Fruit fly (Drosophila melanogaster) whole organism, embryonic: ENCODE measurements around the gene CG13012.

Source experiments
- CG10274 ChIP-seq: fragments of 200-800 bp; sonication (Bioruptor generic); optimal IDR thresholded peaks from 3 replicates; lab custom pipeline; 2017; ENCODE audit warnings: missing biosample characterization, mild to moderate bottlenecking, missing genetic modification characterization
- CG10462 ChIP-seq: fragments of 200-800 bp; sonication (Bioruptor generic); optimal IDR thresholded peaks from 2 replicates; lab custom pipeline; 2016; ENCODE audit warnings: missing biosample characterization, missing genetic modification characterization
- CG10979 ChIP-seq: fragments of 200-800 bp; sonication (Bioruptor generic); optimal IDR thresholded peaks from 2 replicates; lab custom pipeline; 2018; ENCODE audit warnings: missing biosample characterization, mild to moderate bottlenecking, missing genetic modification characterization, moderate library complexity
- CG11093 ChIP-seq: fragments of 200-800 bp; sonication (Bioruptor generic); IDR thresholded peaks from 3 replicates; pipeline ENCODE4 v1.3.6; 2022; ENCODE audit warnings: missing biosample characterization, missing genetic modification characterization
- CG13624 ChIP-seq: fragments of 200-800 bp; sonication (Bioruptor generic); optimal IDR thresholded peaks from 2 replicates; lab custom pipeline; 2016; ENCODE audit warnings: missing biosample characterization, missing genetic modification characterization
- CG14965 ChIP-seq: fragments of 200-800 bp; sonication (Bioruptor generic); optimal IDR thresholded peaks from 2 replicates; lab custom pipeline; 2016; ENCODE audit warnings: missing biosample characterization, missing genetic modification characterization, borderline replicate concordance
- CG15073 ChIP-seq: fragments of 200-800 bp; sonication (Bioruptor generic); optimal IDR thresholded peaks from 2 replicates; lab custom pipeline; 2016; ENCODE audit warnings: missing biosample characterization, missing genetic modification characterization
- CG17361 ChIP-seq: fragments of 200-800 bp; sonication (Bioruptor generic); IDR thresholded peaks from 3 replicates; pipeline ENCODE4 v1.3.6; 2022; ENCODE audit warnings: missing biosample characterization, missing genetic modification characterization
- CG17802 ChIP-seq: fragments of 200-800 bp; sonication (Bioruptor generic); optimal IDR thresholded peaks from 2 replicates; lab custom pipeline; 2018; ENCODE audit warnings: missing biosample characterization, mild to moderate bottlenecking, missing genetic modification characterization, moderate library complexity
- CG17829 ChIP-seq: fragments of 200-800 bp; optimal IDR thresholded peaks from 2 replicates; lab custom pipeline; 2019; ENCODE audit warnings: missing biosample characterization, mild to moderate bottlenecking, missing genetic modification characterization, moderate library complexity
- CG1832 ChIP-seq: fragments of 200-800 bp; sonication (Bioruptor generic); optimal IDR thresholded peaks from 2 replicates; lab custom pipeline; 2017; ENCODE audit warnings: missing biosample characterization, mild to moderate bottlenecking, missing genetic modification characterization, inconsistent platforms
- CG18476 ChIP-seq: fragments of 200-800 bp; sonication (Bioruptor generic); optimal IDR thresholded peaks from 2 replicates; lab custom pipeline; 2016; ENCODE audit warnings: missing biosample characterization, mild to moderate bottlenecking, missing genetic modification characterization
- CG18764 ChIP-seq: fragments of 200-800 bp; sonication (Bioruptor generic); optimal IDR thresholded peaks from 3 replicates; lab custom pipeline; 2016; ENCODE audit warnings: missing biosample characterization, missing genetic modification characterization
- CG30431 ChIP-seq: fragments of 200-800 bp; sonication (Bioruptor generic); optimal IDR thresholded peaks from 2 replicates; lab custom pipeline; 2017; ENCODE audit warnings: missing biosample characterization, missing genetic modification characterization
- CG31441 ChIP-seq: fragments of 200-800 bp; sonication (Bioruptor generic); IDR thresholded peaks from 2 replicates; pipeline ENCODE4 v1.3.6; 2022; ENCODE audit warnings: missing biosample characterization, missing genetic modification characterization
- CG3407 ChIP-seq: fragments of 200-800 bp; sonication (Bioruptor generic); optimal IDR thresholded peaks from 2 replicates; lab custom pipeline; 2018; ENCODE audit warnings: missing biosample characterization, mild to moderate bottlenecking, missing genetic modification characterization
- CG6272 ChIP-seq: fragments of 200-800 bp; sonication (Bioruptor generic); IDR thresholded peaks from 2 replicates; pipeline ENCODE4 v1.3.6; 2022; ENCODE audit warnings: missing biosample characterization, missing genetic modification characterization
- CG7372 ChIP-seq: fragments of 200-800 bp; sonication (Bioruptor generic); IDR thresholded peaks from 2 replicates; pipeline ENCODE4 v1.3.6; 2022; ENCODE audit warnings: missing biosample characterization, missing genetic modification characterization
- CG7928 ChIP-seq: fragments of 200-800 bp; sonication (Bioruptor generic); optimal IDR thresholded peaks from 2 replicates; lab custom pipeline; 2017; ENCODE audit warnings: missing biosample characterization, mild to moderate bottlenecking, missing genetic modification characterization
- CG7963 ChIP-seq: fragments of 200-800 bp; sonication (Bioruptor generic); IDR thresholded peaks from 3 replicates; pipeline ENCODE4 v1.3.6; 2022; ENCODE audit warnings: missing biosample characterization, missing genetic modification characterization; ENCODE audit not compliant: partially characterized antibody
- CG8388 ChIP-seq: fragments of 200-800 bp; sonication (Bioruptor generic); optimal IDR thresholded peaks from 2 replicates; lab custom pipeline; 2019; ENCODE audit warnings: missing biosample characterization, mild to moderate bottlenecking, missing genetic modification characterization, moderate library complexity
- CG8924 ChIP-seq: fragments of 200-800 bp; optimal IDR thresholded peaks from 3 replicates; lab custom pipeline; 2019; ENCODE audit warnings: missing biosample characterization, mild to moderate bottlenecking, missing genetic modification characterization, moderate library complexity
- CoRest ChIP-seq: fragments of 200-800 bp; sonication (Bioruptor generic); optimal IDR thresholded peaks from 3 replicates; lab custom pipeline; 2018; ENCODE audit warnings: missing biosample characterization, mild to moderate bottlenecking, missing genetic modification characterization, moderate library complexity
- Dp ChIP-seq: fragments of 200-800 bp; sonication (Bioruptor generic); optimal IDR thresholded peaks from 2 replicates; lab custom pipeline; 2018; ENCODE audit warnings: missing biosample characterization, mild to moderate bottlenecking, missing genetic modification characterization, moderate library complexity
- Dref ChIP-seq: fragments of 200-800 bp; sonication (Bioruptor generic); IDR thresholded peaks from 2 replicates; pipeline ENCODE4 v1.3.6; 2022; ENCODE audit warnings: missing biosample characterization, missing genetic modification characterization
- Ets97D ChIP-seq: fragments of 200-800 bp; sonication (Bioruptor generic); optimal IDR thresholded peaks from 3 replicates; lab custom pipeline; 2016; ENCODE audit warnings: missing biosample characterization, missing genetic modification characterization
- HHEX ChIP-seq: fragments of 200-800 bp; sonication (Bioruptor generic); optimal IDR thresholded peaks from 3 replicates; lab custom pipeline; 2017; ENCODE audit warnings: missing biosample characterization, mild to moderate bottlenecking, missing genetic modification characterization, missing genetic modification reagents
- Jarid2 ChIP-seq: fragments of 200-800 bp; sonication (Bioruptor generic); optimal IDR thresholded peaks from 3 replicates; lab custom pipeline; 2017; ENCODE audit warnings: mild to moderate bottlenecking, missing biosample characterization, missing genetic modification reagents, missing genetic modification characterization
- Med ChIP-seq: fragments of 200-800 bp; sonication (Bioruptor generic); peaks from one replicate; lab custom pipeline; 2016; ENCODE audit warnings: missing biosample characterization, missing genetic modification characterization, mild to moderate bottlenecking, inconsistent platforms, moderate library complexity
- Opbp ChIP-seq: fragments of 200-800 bp; sonication (Bioruptor generic); IDR thresholded peaks from 3 replicates; pipeline ENCODE4 v1.3.6; 2022; ENCODE audit warnings: missing biosample characterization, missing genetic modification characterization; ENCODE audit not compliant: partially characterized antibody
- PHDP ChIP-seq: fragments of 200-800 bp; sonication (Bioruptor generic); optimal IDR thresholded peaks from 3 replicates; lab custom pipeline; 2018; ENCODE audit warnings: missing biosample characterization, mild to moderate bottlenecking, missing genetic modification characterization, moderate library complexity
- Poxn ChIP-seq: fragments of 200-800 bp; sonication (Bioruptor generic); IDR thresholded peaks from 2 replicates; pipeline ENCODE4 v1.3.6; 2022; ENCODE audit warnings: missing biosample characterization, missing genetic modification characterization
- Stat92E ChIP-seq, 3 experiments: fragments of >200 bp in 2 of 3; fragments of 200-800 bp in 1 of 3; sonication (Bioruptor generic) in 1 of 3; optimal IDR thresholded peaks; 2 replicates each; lab custom pipeline; 2017 to 2019; ENCODE audit warnings: missing biosample characterization in 3 of 3, missing genetic modification characterization in 3 of 3, mild to moderate bottlenecking in 1 of 3, moderate library complexity in 1 of 3
- Xbp1 ChIP-seq: fragments of 200-800 bp; sonication (Bioruptor generic); optimal IDR thresholded peaks from 3 replicates; lab custom pipeline; 2016; ENCODE audit warnings: missing biosample characterization, mild to moderate bottlenecking, missing genetic modification characterization
- aop ChIP-seq: fragments of 200-800 bp; sonication (Bioruptor generic); IDR thresholded peaks from 2 replicates; pipeline ENCODE4 v1.3.6; 2022; ENCODE audit warnings: missing biosample characterization, missing genetic modification characterization
- ara ChIP-seq: fragments of 200-800 bp; sonication (Bioruptor generic); IDR thresholded peaks from 2 replicates; pipeline ENCODE4 v1.3.6; 2022; ENCODE audit warnings: missing biosample characterization, missing genetic modification characterization
- fd96Cb ChIP-seq: fragments of 200-800 bp; sonication (Bioruptor generic); optimal IDR thresholded peaks from 2 replicates; lab custom pipeline; 2018; ENCODE audit warnings: missing biosample characterization, mild to moderate bottlenecking, missing genetic modification characterization, moderate library complexity
- hbn ChIP-seq: fragments of 200-800 bp; sonication (Bioruptor generic); IDR thresholded peaks from 2 replicates; pipeline ENCODE4 v1.3.6; 2022; ENCODE audit warnings: missing biosample characterization, missing genetic modification characterization; ENCODE audit not compliant: partially characterized antibody
- inv ChIP-seq: fragments of 200-800 bp; sonication (Bioruptor generic); IDR thresholded peaks from 2 replicates; pipeline ENCODE4 v1.3.6; 2022; ENCODE audit warnings: missing biosample characterization, missing genetic modification characterization; ENCODE audit not compliant: partially characterized antibody
- lab ChIP-seq: fragments of 200-800 bp; sonication (Bioruptor generic); optimal IDR thresholded peaks from 3 replicates; lab custom pipeline; 2017; ENCODE audit warnings: missing biosample characterization, missing genetic modification characterization, mild to moderate bottlenecking, moderate library complexity, missing genetic modification reagents
- pho ChIP-seq: fragments of 200-800 bp; sonication (Bioruptor generic); optimal IDR thresholded peaks from 2 replicates; lab custom pipeline; 2016; ENCODE audit warnings: missing biosample characterization, missing genetic modification characterization
- scrt ChIP-seq: fragments of 200-800 bp; sonication (Bioruptor generic); optimal IDR thresholded peaks from 2 replicates; lab custom pipeline; 2018; ENCODE audit warnings: missing biosample characterization, mild to moderate bottlenecking, missing genetic modification characterization, moderate library complexity
- sna ChIP-seq: fragments of 200-800 bp; sonication (Bioruptor generic); IDR thresholded peaks from 2 replicates; pipeline ENCODE4 v1.3.6; 2022; ENCODE audit warnings: missing biosample characterization, missing genetic modification characterization; ENCODE audit not compliant: partially characterized antibody
- unc-4 ChIP-seq: fragments of 200-800 bp; sonication (Bioruptor generic); IDR thresholded peaks from 2 replicates; pipeline ENCODE4 v1.3.6; 2022; ENCODE audit warnings: missing biosample characterization, missing genetic modification characterization; ENCODE audit not compliant: partially characterized antibody
- vvl ChIP-seq: fragments of 200-800 bp; sonication (Bioruptor generic); IDR thresholded peaks from 2 replicates; pipeline ENCODE4 v1.3.6; 2022; ENCODE audit warnings: missing biosample characterization, missing genetic modification characterization
- zfh1 ChIP-seq: fragments of 200-800 bp; sonication (Bioruptor generic); IDR thresholded peaks from 3 replicates; pipeline ENCODE4 v1.3.6; 2022; ENCODE audit warnings: missing biosample characterization, missing genetic modification characterization
- zfh2 ChIP-seq: fragments of 200-800 bp; sonication (Bioruptor generic); optimal IDR thresholded peaks from 2 replicates; lab custom pipeline; 2016; ENCODE audit warnings: missing biosample characterization, missing genetic modification characterization

The CG13012 gene

DNA sequence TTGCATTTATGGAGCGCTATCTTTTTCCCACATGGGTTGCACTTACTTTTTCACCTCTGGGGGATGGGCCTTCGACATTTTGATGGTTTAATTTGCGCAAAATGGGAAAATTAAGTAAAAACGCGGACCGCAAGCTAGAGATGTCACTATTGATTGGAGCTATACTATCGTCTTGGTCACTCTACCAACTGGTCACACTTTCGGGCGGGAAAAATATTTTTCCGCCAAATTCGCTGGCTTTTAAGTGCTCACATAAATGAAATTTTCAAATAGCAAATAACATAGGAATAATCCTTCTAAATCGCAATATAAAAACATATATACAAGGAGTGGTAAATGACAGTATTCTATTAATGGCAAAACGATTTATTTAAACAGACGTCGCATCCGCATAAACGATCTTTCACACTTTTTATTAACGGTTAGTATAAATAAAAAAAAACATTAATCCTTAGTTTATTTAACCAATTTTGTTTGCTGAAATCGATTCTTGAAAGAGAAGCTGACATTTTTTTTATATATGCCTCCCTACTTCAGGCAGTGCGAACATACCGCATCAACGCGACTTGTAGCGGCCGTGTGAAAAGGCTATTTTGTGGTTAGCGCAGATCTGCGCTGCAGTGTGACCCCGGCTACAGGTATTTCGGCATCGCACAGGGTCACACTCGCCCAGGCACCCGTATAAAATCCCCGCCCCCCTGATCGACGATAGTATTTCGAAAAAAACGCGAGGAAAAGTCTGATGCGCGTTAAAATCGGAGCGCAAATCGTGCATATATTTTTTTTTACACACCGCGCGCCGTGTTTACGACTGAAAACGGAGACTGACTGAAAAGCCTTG, 36.1 kb downstream of the CG13012 start, which contains the start of the genes SNRPG and mthl1 (continued):
- TF ChIP-seq CG17361 (GFP tag; lab: Robert Waterston, UW) (peak; percentile 92), ara (GFP tag; lab: Robert Waterston, UW) (peak; percentile 90), aop (GFP tag; lab: Robert Waterston, UW) (0 out of 2 replicates have a peak, but pooled peaks have one; percentile 64), scrt (no peak), CG17802 (peak; percentile 94), CG11093 (GFP tag; lab: Robert Waterston, UW) (peak; percentile 91), Dp (peak; percentile 62), CG7963 (peak; percentile 14; the same call in 1 of the 3 replicates), CG17829 (tag; lab: Kevin White, UChicago) (peak; percentile 62), CG31441 (peak; percentile 74), CG13624 (peak; percentile 76), vvl (peak; percentile 94), Xbp1 (GFP tag; lab: Kevin White, UChicago) (peak; percentile 88), CG6272 (GFP tag; lab: Robert Waterston, UW) (peak; percentile 90), CoRest (tag; lab: Kevin White, UChicago) (peak; percentile 85), CG7928 (GFP tag; lab: Kevin White, UChicago) (peak; percentile 38), Jarid2 (GFP tag; lab: Kevin White, UChicago) (peak; percentile 95), Opbp (GFP tag; lab: Robert Waterston, UW) (peak; percentile 70), zfh2 (peak; percentile 88), inv (peak; percentile 74), unc-4 (GFP tag; lab: Robert Waterston, UW) (peak; percentile 64), CG3407 (peak; percentile 49), CG1832 (GFP tag; lab: Kevin White, UChicago) (no peak), CG10462 (GFP tag; lab: Kevin White, UChicago) (peak; percentile 38), CG15073 (peak; percentile 44), Dref (peak; percentile 53), CG7372 (GFP tag; lab: Robert Waterston, UW) (peak; percentile 90), Med (peak; percentile 96), CG18764 (GFP tag; lab: Kevin White, UChicago) (peak; percentile 59), CG8388 (peak; percentile 38), fd96Cb (tag; lab: Kevin White, UChicago) (peak; percentile 74), Poxn (GFP tag; lab: Robert Waterston, UW) (peak; percentile 65), CG8924 (tag; lab: Kevin White, UChicago) (peak; percentile 36), CG30431 (GFP tag; lab: Kevin White, UChicago) (peak; percentile 78), CG18476 (GFP tag; lab: Kevin White, UChicago) (peak; percentile 79), CG10274 (GFP tag; lab: Kevin White, UChicago) (peak; percentile 24), Stat92E (GFP tag; optimal IDR thresholded peaks at IDR 0.05; lab: Kevin White, UChicago) (no peak), zfh1 (GFP tag; lab: Robert Waterston, UW) (peak; percentile 95), hbn (GFP tag; lab: Robert Waterston, UW) (peak; percentile 70), HHEX (GFP tag; lab: Kevin White, UChicago) (peak; percentile 55), PHDP (tag; lab: Kevin White, UChicago) (peak; percentile 53), lab (GFP tag; lab: Kevin White, UChicago) (peak; percentile 81), pho (GFP tag; lab: Kevin White, UChicago) (peak; percentile 81), Ets97D (peak; percentile 85), CG14965 (no peak), CG10979 (tag; lab: Kevin White, UChicago) (peak; percentile 47), sna (GFP tag; lab: Robert Waterston, UW) (peak; percentile 36; the same call in 1 of the 2 replicates)
